Fruit fly (Drosophila melanogaster): Measurements from ENCODE around the gene CG9014.

Gene CG9014

DNA sequence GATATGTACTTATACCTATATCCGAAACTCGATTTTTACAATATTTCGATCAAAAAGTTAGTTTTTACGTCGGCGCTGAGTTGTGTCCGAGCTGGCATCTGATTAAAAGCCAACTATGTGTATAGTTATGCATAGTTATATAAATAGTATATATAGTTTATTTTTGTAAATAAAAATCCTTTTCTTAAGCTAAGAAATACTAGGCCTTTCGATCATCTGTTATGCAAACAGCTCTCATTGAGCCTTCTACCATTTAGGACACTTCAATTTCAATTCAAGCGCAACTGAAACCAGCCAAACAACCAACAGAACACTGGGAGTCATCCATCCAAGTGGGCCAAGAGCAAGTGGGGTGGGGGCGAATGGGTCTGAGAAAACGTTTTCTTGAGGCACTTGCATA, at the start of gene CG9014:
TSS of gene CG9014 (minus strand) at position 101 of the 400 bp plus-strand sequence.
- TF ChIP-seq CG30431 (GFP tag; optimal IDR thresholded peaks at IDR 0.05) (no peak), CG7271 (tag; optimal IDR thresholded peaks at IDR 0.05) (no peak), gfzf (GFP tag; optimal IDR thresholded peaks at IDR 0.05) (no peak), cato (GFP tag; optimal IDR thresholded peaks at IDR 0.05; ENCODE audit: borderline replicate concordance) (no peak)

dm6 chr2L:13770884-13771283, 47.4 kb upstream of the CG9014 start:
- TF ChIP-seq ato (GFP tag; IDR thresholded peaks at IDR 0.05; ENCODE audit: partially characterized antibody) (peak; percentile 40; the same call in 1 of the 2 replicates), CG6791 (GFP tag; IDR thresholded peaks at IDR 0.05; ENCODE audit: partially characterized antibody) (peak; percentile 77), CG17385 (GFP tag; optimal IDR thresholded peaks at IDR 0.05) (peak; percentile 97), bbx (GFP tag; IDR thresholded peaks at IDR 0.05; ENCODE audit: partially characterized antibody) (peak; percentile 70; the same call in 1 of the 2 replicates), CG10267 (tag; optimal IDR thresholded peaks at IDR 0.05) (peak; percentile 60), trem (tag; optimal IDR thresholded peaks at IDR 0.05) (peak; percentile 34), CG6254 (GFP tag; optimal IDR thresholded peaks at IDR 0.05) (no peak), CG1529 (GFP tag; optimal IDR thresholded peaks at IDR 0.05) (no peak), Scr (GFP tag; IDR thresholded peaks at IDR 0.05; ENCODE audit: partially characterized antibody) (peak; percentile 74), CG8388 (GFP tag; optimal IDR thresholded peaks at IDR 0.05) (no peak), E2f2 (GFP tag; IDR thresholded peaks at IDR 0.05) (peak; percentile 94), Doc3 (GFP tag; IDR thresholded peaks at IDR 0.05; ENCODE audit: partially characterized antibody) (peak; percentile 60), knrl (GFP tag; IDR thresholded peaks at IDR 0.05; ENCODE audit: partially characterized antibody) (peak; percentile 62), CG14710 (tag; optimal IDR thresholded peaks at IDR 0.05) (peak; percentile 35), Dref (GFP tag; IDR thresholded peaks at IDR 0.05) (peak; percentile 84), Sry-δ (GFP tag; optimal IDR thresholded peaks at IDR 0.05) (peak; percentile 63), zen2 (GFP tag; IDR thresholded peaks at IDR 0.05; ENCODE audit: partially characterized antibody) (peak; percentile 18; the same call in 1 of the 3 replicates), Dll (GFP tag; IDR thresholded peaks at IDR 0.05; ENCODE audit: partially characterized antibody) (peak; percentile 73), CG7963 (GFP tag; IDR thresholded peaks at IDR 0.05; ENCODE audit: partially characterized antibody) (0 out of 3 replicates have a peak, but pooled peaks have one; percentile 43), tna (GFP tag; IDR thresholded peaks at IDR 0.05; ENCODE audit: partially characterized antibody) (peak; percentile 39; the same call in 1 of the 2 replicates), Dip3 (GFP tag; optimal IDR thresholded peaks at IDR 0.05) (peak; percentile 68), BEAF-32 (GFP tag; optimal IDR thresholded peaks at IDR 0.05) (peak; percentile 75), nmo (GFP tag; optimal IDR thresholded peaks at IDR 0.05) (peak; percentile 10), amos (GFP tag; IDR thresholded peaks at IDR 0.05; ENCODE audit: partially characterized antibody) (peak; percentile 74), Bteb2 (GFP tag; optimal IDR thresholded peaks at IDR 0.05) (no peak), CG13287 (GFP tag; IDR thresholded peaks at IDR 0.05; ENCODE audit: partially characterized antibody) (peak; percentile 85), CG4854 (GFP tag; optimal IDR thresholded peaks at IDR 0.05) (no peak), CG12659 (GFP tag; optimal IDR thresholded peaks at IDR 0.05) (peak; percentile 28), stwl (tag; optimal IDR thresholded peaks at IDR 0.05) (peak; percentile 83), Dp (GFP tag; optimal IDR thresholded peaks at IDR 0.05) (peak; percentile 90), Ets97D (GFP tag; optimal IDR thresholded peaks at IDR 0.05) (peak; percentile 10), CG34224 (GFP tag; IDR thresholded peaks at IDR 0.05; ENCODE audit: partially characterized antibody) (peak; percentile 75), CG3407 (GFP tag; optimal IDR thresholded peaks at IDR 0.05) (no peak), jigr1 (GFP tag; IDR thresholded peaks at IDR 0.05) (no peak), CG15011 (GFP tag; optimal IDR thresholded peaks at IDR 0.05) (no peak), ftz-f1 (GFP tag; optimal IDR thresholded peaks at IDR 0.05) (peak; percentile 93), sens (GFP tag) (peak; percentile 51), MBD-R2 (GFP tag; IDR thresholded peaks at IDR 0.05) (peak; percentile 88), Xbp1 (GFP tag; optimal IDR thresholded peaks at IDR 0.05) (peak; percentile 36), inv (GFP tag; IDR thresholded peaks at IDR 0.05; ENCODE audit: partially characterized antibody) (peak; percentile 50), CG2116 (GFP tag; optimal IDR thresholded peaks at IDR 0.05) (peak; percentile 76), YL-1 (GFP tag; optimal IDR thresholded peaks at IDR 0.05) (peak; percentile 75)

Data from whole organism, embryonic.